Worm (Caenorhabditis elegans): Measurements from ENCODE around the gene C25H3.10.

C25H3.10 gene

ce11 chrII:5712126-5712525 is 13.4 kb upstream of the C25H3.10 start:
- TF ChIP-seq snu-23 (GFP tag; optimal IDR thresholded peaks at IDR 0.05) (peak; percentile 3), nhr-77 (tag; optimal IDR thresholded peaks at IDR 0.05) (no peak)

ce11 chrII:5710835-5711234 is 12.1 kb upstream of the C25H3.10 start:
- no peak for TF ChIP-seq efl-1 (optimal IDR thresholded peaks at IDR 0.05)
- peak in 1 of 2 experiments; percentile 81 for TF ChIP-seq efl-1 (GFP tag; optimal IDR thresholded peaks at IDR 0.05 in 1 of 2)
- no peak for TF ChIP-seq nhr-76 (tag; optimal IDR thresholded peaks at IDR 0.05)
- TF ChIP-seq sptf-1 (tag; optimal IDR thresholded peaks at IDR 0.05), result no peak

- TF ChIP-seq tbx-2 (tag; optimal IDR thresholded peaks at IDR 0.05), result peak; percentile 42
- no peak for TF ChIP-seq unc-30 (tag; optimal IDR thresholded peaks at IDR 0.05)
- TF ChIP-seq unc-62 (GFP tag; optimal IDR thresholded peaks at IDR 0.05), result no peak
- TF ChIP-seq fkh-10 (GFP tag; optimal IDR thresholded peaks at IDR 0.05), result peak; percentile 90
- no peak for TF ChIP-seq nhr-28 (tag; optimal IDR thresholded peaks at IDR 0.05)
- peak; percentile 77 for TF ChIP-seq lin-14 (GFP tag; optimal IDR thresholded peaks at IDR 0.05)
- no peak for TF ChIP-seq blmp-1 (tag; optimal IDR thresholded peaks at IDR 0.05)
- peak; percentile 4 for TF ChIP-seq nhr-71 (tag; optimal IDR thresholded peaks at IDR 0.05)
- TF ChIP-seq ceh-88 (GFP tag; IDR thresholded peaks at IDR 0.05), result no peak
Observed at ce11 chrII:5708154-5708553, 9.4 kb upstream of the C25H3.10 start.

ce11 chrII:5707532-5707931 is 8.8 kb upstream of the C25H3.10 start, which contains the start of gene osta-2:
TSS of gene osta-2 (plus strand) at chrII:5707691.
- no peak for TF ChIP-seq sup-37 (GFP tag; optimal IDR thresholded peaks at IDR 0.05)
- TF ChIP-seq tlp-1 (tag; optimal IDR thresholded peaks at IDR 0.05), result no peak
- no peak for TF ChIP-seq tbx-2 (tag; optimal IDR thresholded peaks at IDR 0.05)
- TF ChIP-seq lin-14 (GFP tag; optimal IDR thresholded peaks at IDR 0.05), result peak; percentile 27
- peak; percentile 12 for TF ChIP-seq blmp-1 (tag; optimal IDR thresholded peaks at IDR 0.05)

ce11 chrII:5704479-5704878 is 5.7 kb upstream of the C25H3.10 start:
- TF ChIP-seq blmp-1 (tag; optimal IDR thresholded peaks at IDR 0.05), result peak; percentile 93
- TF ChIP-seq lin-14 (GFP tag; optimal IDR thresholded peaks at IDR 0.05), result peak; percentile 55
- TF ChIP-seq fkh-10 (GFP tag; optimal IDR thresholded peaks at IDR 0.05), result no peak
- TF ChIP-seq nhr-85 (tag), result peak; percentile 15

- TF ChIP-seq skn-1 (tag; optimal IDR thresholded peaks at IDR 0.05) (no peak), egl-27 (tag; optimal IDR thresholded peaks at IDR 0.05) (no peak), unc-130 (tag; optimal IDR thresholded peaks at IDR 0.05) (no peak), nhr-28 (tag; optimal IDR thresholded peaks at IDR 0.05) (no peak), aha-1 (tag; optimal IDR thresholded peaks at IDR 0.05) (no peak), alr-1 (tag; optimal IDR thresholded peaks at IDR 0.05; ENCODE audit: borderline replicate concordance) (no peak), fkh-8 (tag; optimal IDR thresholded peaks at IDR 0.05) (no peak), aly-2 (tag; optimal IDR thresholded peaks at IDR 0.05) (no peak), ets-5 (GFP tag; IDR thresholded peaks at IDR 0.05) (no peak), isw-1 (GFP tag; IDR thresholded peaks at IDR 0.05) (no peak), lin-35 (GFP tag; optimal IDR thresholded peaks at IDR 0.05) (no peak), tlp-1 (tag; optimal IDR thresholded peaks at IDR 0.05) (no peak), ceh-90 (tag; optimal IDR thresholded peaks at IDR 0.05) (no peak), ztf-4 (tag; optimal IDR thresholded peaks at IDR 0.05) (no peak), F16B12.6 (tag; optimal IDR thresholded peaks at IDR 0.05) (no peak), unc-98 (GFP tag; IDR thresholded peaks at IDR 0.05) (no peak), hlh-17 (GFP tag; optimal IDR thresholded peaks at IDR 0.05; ENCODE audit: borderline replicate concordance) (no peak), efl-1 (optimal IDR thresholded peaks at IDR 0.05) (no peak), efl-1 (GFP tag; optimal IDR thresholded peaks at IDR 0.05 in 1 of 2) (peak in 1 of 2 experiments; percentile 50), fkh-10 (GFP tag; optimal IDR thresholded peaks at IDR 0.05) (peak; percentile 29), fos-1 (tag; optimal IDR thresholded peaks at IDR 0.05) (no peak), nhr-90 (tag; optimal IDR thresholded peaks at IDR 0.05; ENCODE audit: poor library complexity) (no peak), snu-23 (GFP tag; optimal IDR thresholded peaks at IDR 0.05) (peak; percentile 29), jun-1 (tag; optimal IDR thresholded peaks at IDR 0.05) (no peak), ceh-63 (GFP tag; optimal IDR thresholded peaks at IDR 0.05) (no peak), rnt-1 (tag; optimal IDR thresholded peaks at IDR 0.05) (no peak), xbp-1 (tag; optimal IDR thresholded peaks at IDR 0.05) (no peak), sup-37 (GFP tag; optimal IDR thresholded peaks at IDR 0.05) (no peak), unc-62 (GFP tag; optimal IDR thresholded peaks at IDR 0.05) (no peak), nhr-71 (tag; optimal IDR thresholded peaks at IDR 0.05) (no peak), mep-1 (tag; optimal IDR thresholded peaks at IDR 0.05) (no peak), fkh-4 (tag; optimal IDR thresholded peaks at IDR 0.05; ENCODE audit: borderline replicate concordance) (no peak), sox-4 (tag; optimal IDR thresholded peaks at IDR 0.05) (no peak)
Observed at ce11 chrII:5702611-5703192, 3.9 kb upstream of the C25H3.10 start.

Measured in whole organism, L1 larva.